Worm (Caenorhabditis elegans) whole organism, mixed stage, embryonic: ENCODE measurements around the gene mboa-4.

Experiments
- M03D4.4 ChIP-seq: sonication (generic microtip); optimal IDR thresholded peaks from 2 replicates; lab custom pipeline; 2017; ENCODE audit warnings: mild to moderate bottlenecking, missing genetic modification characterization, missing compliant biosample characterization
- blmp-1 ChIP-seq: fragments of 150-350 bp; optimal IDR thresholded peaks from 2 replicates; lab custom pipeline; 2014; ENCODE audit warnings: missing biosample characterization, missing genetic modification characterization
- ceh-39 ChIP-seq: fragments of 150-350 bp; optimal IDR thresholded peaks from 2 replicates; lab custom pipeline; 2014; ENCODE audit warnings: missing biosample characterization, missing genetic modification characterization
- ceh-43 ChIP-seq: fragments of 200-800 bp; sonication (Bioruptor generic); optimal IDR thresholded peaks from 2 replicates; lab custom pipeline; 2018; ENCODE audit warnings: mild to moderate bottlenecking, missing genetic modification characterization, moderate library complexity, missing compliant biosample characterization
- ceh-83 ChIP-seq: fragments of 200-800 bp; sonication (Bioruptor generic); optimal IDR thresholded peaks from 2 replicates; lab custom pipeline; 2018; ENCODE audit warnings: mild to moderate bottlenecking, missing genetic modification characterization, missing compliant biosample characterization
- ces-1 ChIP-seq: fragments of 150-350 bp; optimal IDR thresholded peaks from 2 replicates; lab custom pipeline; 2014; ENCODE audit warnings: missing biosample characterization, missing genetic modification reagents, missing genetic modification characterization
- cnd-1 ChIP-seq: fragments of 200-800 bp; sonication (Bioruptor generic); optimal IDR thresholded peaks from 2 replicates; lab custom pipeline; 2018; ENCODE audit warnings: mild to moderate bottlenecking, missing genetic modification characterization, missing compliant biosample characterization
- drap-1 ChIP-seq: fragments of 200-800 bp; sonication (Bioruptor generic); optimal IDR thresholded peaks from 3 replicates; lab custom pipeline; 2018; ENCODE audit warnings: mild to moderate bottlenecking, missing genetic modification characterization, missing compliant biosample characterization
- elt-1 ChIP-seq: sonication (generic microtip); optimal IDR thresholded peaks from 2 replicates; lab custom pipeline; 2017; ENCODE audit warnings: missing genetic modification characterization, mild to moderate bottlenecking, missing compliant biosample characterization, antibody characterized with exemption, moderate library complexity, borderline replicate concordance; ENCODE audit not compliant: insufficient read depth
- elt-3 ChIP-seq: fragments of 150-350 bp; optimal IDR thresholded peaks from 2 replicates; lab custom pipeline; 2014; ENCODE audit warnings: missing biosample characterization, missing genetic modification characterization
- flh-1 ChIP-seq: fragments of 200-800 bp; sonication (Bioruptor generic); optimal IDR thresholded peaks from 2 replicates; lab custom pipeline; 2018; ENCODE audit warnings: mild to moderate bottlenecking, missing genetic modification characterization, moderate library complexity, missing compliant biosample characterization
- ham-2 ChIP-seq: fragments of 200-800 bp; sonication (Bioruptor generic); optimal IDR thresholded peaks from 2 replicates; lab custom pipeline; 2018; ENCODE audit warnings: mild to moderate bottlenecking, missing genetic modification characterization, missing compliant biosample characterization
- hlh-1 ChIP-seq: fragments of 150-350 bp; optimal IDR thresholded peaks from 2 replicates; lab custom pipeline; 2014; ENCODE audit warnings: missing biosample characterization, missing genetic modification reagents, missing genetic modification characterization
- lin-13 ChIP-seq: fragments of 150-350 bp; optimal IDR thresholded peaks from 2 replicates; lab custom pipeline; 2014; ENCODE audit warnings: missing biosample characterization, missing genetic modification characterization
- lin-32 ChIP-seq: fragments of 200-800 bp; sonication (Bioruptor generic); optimal IDR thresholded peaks from 2 replicates; lab custom pipeline; 2018; ENCODE audit warnings: mild to moderate bottlenecking, missing genetic modification characterization, missing compliant biosample characterization
- lsy-2 ChIP-seq: fragments of 150-350 bp; optimal IDR thresholded peaks from 2 replicates; lab custom pipeline; 2014; ENCODE audit warnings: missing biosample characterization, missing genetic modification characterization
- mab-5 ChIP-seq: fragments of 150-350 bp; optimal IDR thresholded peaks from 2 replicates; lab custom pipeline; 2014; ENCODE audit warnings: missing biosample characterization, missing genetic modification characterization
- mep-1 ChIP-seq: fragments of 150-350 bp; optimal IDR thresholded peaks from 2 replicates; lab custom pipeline; 2017; ENCODE audit warnings: missing biosample characterization, missing genetic modification reagents, missing genetic modification characterization, inconsistent platforms
- mls-2 ChIP-seq: sonication (generic microtip); optimal IDR thresholded peaks from 2 replicates; lab custom pipeline; 2016; ENCODE audit warnings: mild to moderate bottlenecking, missing genetic modification characterization, moderate library complexity, missing compliant biosample characterization
- nhr-12 ChIP-seq: fragments of 150-350 bp; optimal IDR thresholded peaks from 2 replicates; lab custom pipeline; 2014; ENCODE audit warnings: missing biosample characterization, missing genetic modification characterization
- nhr-2 ChIP-seq: fragments of 150-350 bp; optimal IDR thresholded peaks from 2 replicates; lab custom pipeline; 2014; ENCODE audit warnings: missing biosample characterization, missing genetic modification characterization
- nhr-237 ChIP-seq: fragments of 150-350 bp; optimal IDR thresholded peaks from 2 replicates; lab custom pipeline; 2014; ENCODE audit warnings: missing biosample characterization, missing genetic modification characterization
- nhr-28 ChIP-seq: fragments of 150-350 bp; optimal IDR thresholded peaks from 2 replicates; lab custom pipeline; 2014; ENCODE audit warnings: missing biosample characterization, missing genetic modification characterization
- pha-4 ChIP-seq: fragments of 150-350 bp; optimal IDR thresholded peaks from 2 replicates; lab custom pipeline; 2018; ENCODE audit warnings: missing biosample characterization, missing genetic modification reagents, missing genetic modification characterization
- sem-2 ChIP-seq: fragments of 200-800 bp; sonication (Bioruptor generic); optimal IDR thresholded peaks from 2 replicates; lab custom pipeline; 2018; ENCODE audit warnings: mild to moderate bottlenecking, missing genetic modification characterization, missing compliant biosample characterization
- sptf-1 ChIP-seq: sonication (generic microtip); optimal IDR thresholded peaks from 2 replicates; lab custom pipeline; 2017; ENCODE audit warnings: mild to moderate bottlenecking, missing genetic modification characterization, moderate library complexity, missing compliant biosample characterization
- tbx-8 ChIP-seq: fragments of 200-800 bp; sonication (Bioruptor generic); optimal IDR thresholded peaks from 2 replicates; lab custom pipeline; 2018; ENCODE audit warnings: mild to moderate bottlenecking, missing genetic modification characterization, moderate library complexity, missing compliant biosample characterization
- unc-120 ChIP-seq: sonication (generic microtip); optimal IDR thresholded peaks from 2 replicates; lab custom pipeline; 2017; ENCODE audit warnings: missing genetic modification characterization, missing compliant biosample characterization; ENCODE audit not compliant: poor library complexity, severe bottlenecking
- unc-39 ChIP-seq: fragments of 150-350 bp; optimal IDR thresholded peaks from 2 replicates; lab custom pipeline; 2014; ENCODE audit warnings: missing biosample characterization, missing genetic modification characterization
- unc-62 ChIP-seq: fragments of 150-350 bp; optimal IDR thresholded peaks from 2 replicates; lab custom pipeline; 2014; ENCODE audit warnings: missing biosample characterization, missing genetic modification reagents, missing genetic modification characterization
- zip-8 ChIP-seq: fragments of 150-350 bp; optimal IDR thresholded peaks from 2 replicates; lab custom pipeline; 2014; ENCODE audit warnings: missing biosample characterization, missing genetic modification characterization
- ztf-11 ChIP-seq: fragments of 150-350 bp; optimal IDR thresholded peaks from 2 replicates; lab custom pipeline; 2014; ENCODE audit warnings: missing biosample characterization, missing genetic modification characterization

Gene mboa-4

DNA sequence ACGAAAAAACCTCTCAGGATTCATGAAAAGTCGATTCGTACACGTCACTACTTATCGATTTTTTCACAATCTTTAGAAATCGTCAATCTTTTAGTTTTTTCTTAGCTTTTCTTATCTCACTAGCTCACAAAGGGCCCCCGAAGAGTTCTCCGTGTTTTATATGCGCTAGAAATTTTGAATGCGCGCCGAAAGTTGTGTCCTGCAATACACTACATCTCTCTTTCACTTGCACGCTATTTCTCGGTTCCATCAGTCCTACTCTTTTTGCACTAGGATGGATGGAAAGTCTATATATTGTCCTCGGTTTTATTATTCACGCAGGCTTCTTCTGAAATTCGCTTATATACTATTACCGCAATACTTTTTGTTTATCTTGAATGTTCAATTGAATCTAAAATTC, 34.2 kb downstream of the mboa-4 start:
- no peak for TF ChIP-seq unc-62
- TF ChIP-seq mep-1 (tag; lab: Kevin White, UChicago), result no peak
- TF ChIP-seq elt-1 (tag; lab: Kevin White, UChicago), result no peak
- no peak for TF ChIP-seq mab-5
- no peak for TF ChIP-seq nhr-28 (tag; lab: Kevin White, UChicago)
- no peak for TF ChIP-seq sem-2 (GFP tag; lab: Kevin White, UChicago)
- TF ChIP-seq ztf-11 (tag; lab: Kevin White, UChicago), result no peak
- no peak for TF ChIP-seq drap-1 (GFP tag; lab: Kevin White, UChicago)
- no peak for TF ChIP-seq lsy-2 (tag; lab: Kevin White, UChicago)
- TF ChIP-seq ceh-39 (tag; lab: Kevin White, UChicago), result no peak
- TF ChIP-seq lin-13, result no peak
- TF ChIP-seq zip-8 (tag; lab: Kevin White, UChicago), result no peak
- TF ChIP-seq elt-3 (tag; lab: Kevin White, UChicago), result no peak
- no peak for TF ChIP-seq ceh-83
- TF ChIP-seq sptf-1 (tag; lab: Kevin White, UChicago), result no peak
- no peak for TF ChIP-seq mls-2 (tag; lab: Kevin White, UChicago)
- no peak for TF ChIP-seq pha-4 (tag; lab: Kevin White, UChicago)

ce11 chrIV:11125200-11125599, 34.6 kb downstream of the mboa-4 start:
- TF ChIP-seq flh-1 (GFP tag; lab: Kevin White, UChicago) (no peak), ceh-83 (no peak), unc-62 (no peak), pha-4 (tag; lab: Kevin White, UChicago) (peak; percentile 41), mls-2 (tag; lab: Kevin White, UChicago) (peak; percentile 46), unc-120 (tag; lab: Kevin White, UChicago) (peak; percentile 63), elt-3 (tag; lab: Kevin White, UChicago) (no peak), lin-13 (peak; percentile 38), ces-1 (GFP tag; lab: Kevin White, UChicago) (no peak), lsy-2 (tag; lab: Kevin White, UChicago) (peak; percentile 43)

- TF ChIP-seq lin-13 (no peak), unc-120 (tag; lab: Kevin White, UChicago) (no peak), ceh-83 (no peak), ces-1 (GFP tag; lab: Kevin White, UChicago) (no peak), nhr-237 (no peak), ham-2 (GFP tag; lab: Kevin White, UChicago) (no peak)
These were observed 35.1 kb downstream of the mboa-4 start, which contains the start of gene spo-11 for ce11 chrIV:11124674-11125073. spo-11 (minus strand) TSS chrIV:11124862.

ce11 chrIV:11119972-11120562, 39.7 kb downstream of the mboa-4 start:
- TF ChIP-seq nhr-237 (no peak), pha-4 (tag; lab: Kevin White, UChicago) (peak; percentile 10), ham-2 (GFP tag; lab: Kevin White, UChicago) (peak; percentile 74), lin-13 (no peak), elt-1 (tag; lab: Kevin White, UChicago) (peak; percentile 95), nhr-2 (tag; lab: Kevin White, UChicago) (peak; percentile 50)

DNA sequence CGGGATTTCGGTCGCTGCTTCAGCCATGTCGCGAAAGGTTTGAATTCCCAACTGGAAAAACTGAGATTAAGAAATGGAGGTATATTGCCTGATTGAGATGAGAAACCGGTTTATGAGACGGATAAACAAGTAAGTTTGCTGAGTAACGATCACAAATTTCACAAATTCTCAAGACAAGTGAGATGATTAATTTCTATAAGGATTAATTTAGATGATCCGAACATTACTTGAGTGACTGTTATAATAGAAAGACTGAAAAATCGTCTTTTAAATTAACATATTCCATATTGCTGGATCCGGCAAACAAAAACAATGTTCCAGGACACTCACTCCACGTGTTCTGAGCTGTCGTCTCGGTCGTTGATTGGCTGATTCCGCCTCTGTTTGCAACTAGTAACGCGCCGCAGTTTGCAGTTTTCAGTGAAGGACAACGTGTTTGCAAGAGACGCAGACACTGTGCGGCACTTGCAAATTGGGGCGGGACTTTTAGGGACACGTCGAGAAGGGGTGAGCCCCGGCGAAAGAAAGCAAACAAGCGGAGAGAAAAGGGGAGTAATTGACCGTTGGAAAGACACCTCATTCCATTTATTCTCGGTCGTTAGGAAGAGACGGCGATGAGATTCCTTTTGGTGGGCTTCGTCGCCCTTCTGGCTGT, 40.8 kb downstream of the mboa-4 start, which contains the start of the genes imp-2 and enpl-1:
Gene imp-2, minus strand, starts transcription at position 51 of the 655 bp plus-strand sequence.
Gene enpl-1, plus strand, starts transcription at position 462 of the 655 bp plus-strand sequence.
- TF ChIP-seq lin-13 (peak; percentile 88), drap-1 (GFP tag; lab: Kevin White, UChicago) (peak; percentile 60), M03D4.4 (tag; lab: Kevin White, UChicago) (peak; percentile 62), lin-32 (GFP tag; lab: Kevin White, UChicago) (no peak), hlh-1 (tag; lab: Kevin White, UChicago) (peak; percentile 60), elt-1 (tag; lab: Kevin White, UChicago) (no peak), blmp-1 (tag; lab: Kevin White, UChicago) (no peak), sptf-1 (tag; lab: Kevin White, UChicago) (peak; percentile 79), mep-1 (tag; lab: Kevin White, UChicago) (peak; percentile 93), ces-1 (GFP tag; lab: Kevin White, UChicago) (peak; percentile 88), nhr-2 (tag; lab: Kevin White, UChicago) (peak; percentile 57), unc-39 (no peak), unc-62 (peak; percentile 31), mab-5 (no peak), lsy-2 (tag; lab: Kevin White, UChicago) (peak; percentile 87), mls-2 (tag; lab: Kevin White, UChicago) (peak; percentile 74), pha-4 (tag; lab: Kevin White, UChicago) (peak; percentile 73), ceh-43 (peak; percentile 38), unc-120 (tag; lab: Kevin White, UChicago) (peak; percentile 98), nhr-237 (peak; percentile 50), flh-1 (GFP tag; lab: Kevin White, UChicago) (no peak), nhr-12 (tag; lab: Kevin White, UChicago) (no peak), ham-2 (GFP tag; lab: Kevin White, UChicago) (peak; percentile 79), tbx-8 (GFP tag; lab: Kevin White, UChicago) (no peak), elt-3 (tag; lab: Kevin White, UChicago) (no peak), ceh-39 (tag; lab: Kevin White, UChicago) (peak; percentile 85), cnd-1 (peak; percentile 58), ztf-11 (tag; lab: Kevin White, UChicago) (peak; percentile 18)
- TF ChIP-seq, all 35 proteins: peak for 19
